Worm (Caenorhabditis elegans) whole organism, late embryonic: ENCODE results near the gene npr-43.
A peak's percentile ranks its signal among the peaks of the same experiment; 100 is the strongest.

Experiments
- C08G9.2 ChIP-seq: sonication (generic microtip); optimal IDR thresholded peaks from 2 replicates; lab custom pipeline; 2016; ENCODE audit warnings: mild to moderate bottlenecking, missing genetic modification characterization, moderate library complexity, missing compliant biosample characterization
- C38D4.7 ChIP-seq: fragments of 200-800 bp; sonication (Bioruptor generic); optimal IDR thresholded peaks from 2 replicates; lab custom pipeline; 2018; ENCODE audit warnings: mild to moderate bottlenecking, missing genetic modification characterization, moderate library complexity, missing compliant biosample characterization
- F13H6.1 ChIP-seq: sonication (generic microtip); optimal IDR thresholded peaks from 2 replicates; lab custom pipeline; 2016; ENCODE audit warnings: missing genetic modification characterization, missing compliant biosample characterization
- K02D7.2 ChIP-seq: sonication (generic microtip); optimal IDR thresholded peaks from 2 replicates; lab custom pipeline; 2017; ENCODE audit warnings: mild to moderate bottlenecking, missing genetic modification characterization, missing compliant biosample characterization
- T23F11.4 ChIP-seq: fragments of 200-800 bp; sonication (Bioruptor generic); optimal IDR thresholded peaks from 2 replicates; lab custom pipeline; 2018; ENCODE audit warnings: mild to moderate bottlenecking, missing genetic modification characterization, missing compliant biosample characterization
- Y22D7AL.16 ChIP-seq: sonication (generic microtip); optimal IDR thresholded peaks from 2 replicates; lab custom pipeline; 2016; ENCODE audit warnings: missing genetic modification characterization, missing compliant biosample characterization
- ahr-1 ChIP-seq: sonication (generic microtip); optimal IDR thresholded peaks from 2 replicates; lab custom pipeline; 2016; ENCODE audit warnings: missing genetic modification characterization, missing compliant biosample characterization
- ama-1 ChIP-seq: fragments of 150-350 bp; optimal IDR thresholded peaks from 2 replicates; lab custom pipeline; 2014
- ceh-22 ChIP-seq: sonication (generic microtip); optimal IDR thresholded peaks from 2 replicates; lab custom pipeline; 2017; ENCODE audit warnings: missing biosample characterization, missing genetic modification characterization
- che-1 ChIP-seq: sonication (generic microtip); optimal IDR thresholded peaks from 2 replicates; lab custom pipeline; 2016; ENCODE audit warnings: mild to moderate bottlenecking, missing genetic modification characterization, missing compliant biosample characterization
- dmd-4 ChIP-seq: sonication (generic microtip); optimal IDR thresholded peaks from 2 replicates; lab custom pipeline; 2016; ENCODE audit warnings: borderline replicate concordance, missing genetic modification characterization, missing compliant biosample characterization
- elt-2 ChIP-seq: sonication (generic microtip); optimal IDR thresholded peaks from 2 replicates; lab custom pipeline; 2016; ENCODE audit warnings: missing genetic modification reagents, missing genetic modification characterization, missing compliant biosample characterization
- hlh-15 ChIP-seq: sonication (generic microtip); optimal IDR thresholded peaks from 2 replicates; lab custom pipeline; 2016; ENCODE audit warnings: missing genetic modification characterization, missing compliant biosample characterization
- hlh-6 ChIP-seq: sonication (generic microtip); optimal IDR thresholded peaks from 2 replicates; lab custom pipeline; 2016; ENCODE audit warnings: missing genotype, missing genetic modification characterization, missing compliant biosample characterization
- hlh-8 ChIP-seq: sonication (generic microtip); optimal IDR thresholded peaks from 2 replicates; lab custom pipeline; 2016; ENCODE audit warnings: missing genotype, missing genetic modification characterization, missing compliant biosample characterization
- lim-6 ChIP-seq: sonication (generic microtip); optimal IDR thresholded peaks from 2 replicates; lab custom pipeline; 2016; ENCODE audit warnings: missing genetic modification characterization, missing compliant biosample characterization
- madf-2 ChIP-seq: sonication (generic microtip); optimal IDR thresholded peaks from 2 replicates; lab custom pipeline; 2017; ENCODE audit warnings: missing genetic modification characterization, missing compliant biosample characterization
- mec-3 ChIP-seq: sonication (generic microtip); optimal IDR thresholded peaks from 2 replicates; lab custom pipeline; 2016; ENCODE audit warnings: borderline replicate concordance, missing genetic modification characterization, missing compliant biosample characterization
- nfya-1 ChIP-seq: sonication (generic microtip); optimal IDR thresholded peaks from 2 replicates; lab custom pipeline; 2017; ENCODE audit warnings: missing genetic modification characterization, mild to moderate bottlenecking, missing compliant biosample characterization, antibody characterized with exemption, moderate library complexity
- odd-2 ChIP-seq: sonication (generic microtip); optimal IDR thresholded peaks from 2 replicates; lab custom pipeline; 2017; ENCODE audit warnings: antibody characterized with exemption, mild to moderate bottlenecking, missing genetic modification characterization, missing compliant biosample characterization
- pat-9 ChIP-seq: fragments of 200-800 bp; sonication (Bioruptor generic); optimal IDR thresholded peaks from 2 replicates; lab custom pipeline; 2018; ENCODE audit warnings: mild to moderate bottlenecking, missing genetic modification characterization, moderate library complexity, missing compliant biosample characterization
- pha-2 ChIP-seq: sonication (generic microtip); optimal IDR thresholded peaks from 2 replicates; lab custom pipeline; 2017; ENCODE audit warnings: mild to moderate bottlenecking, missing genetic modification characterization, missing compliant biosample characterization
- pha-4 ChIP-seq: fragments of 150-350 bp; optimal IDR thresholded peaks from 2 replicates; lab custom pipeline; 2018; ENCODE audit warnings: missing biosample characterization, missing genetic modification reagents, missing genetic modification characterization
- pqm-1 ChIP-seq: sonication (generic microtip); optimal IDR thresholded peaks from 2 replicates; lab custom pipeline; 2016; ENCODE audit warnings: missing genetic modification characterization, missing compliant biosample characterization
- pros-1 ChIP-seq: fragments of 150-350 bp; optimal IDR thresholded peaks from 2 replicates; lab custom pipeline; 2014; ENCODE audit warnings: missing biosample characterization, missing genetic modification reagents, missing genetic modification characterization
- ref-2 ChIP-seq: sonication (generic microtip); optimal IDR thresholded peaks from 2 replicates; lab custom pipeline; 2016; ENCODE audit warnings: missing genetic modification characterization, missing compliant biosample characterization
- sdc-2 ChIP-seq: sonication (generic microtip); optimal IDR thresholded peaks from 2 replicates; lab custom pipeline; 2016; ENCODE audit warnings: missing genotype, missing genetic modification characterization, missing compliant biosample characterization
- sox-2 ChIP-seq: fragments of 200-800 bp; sonication (Bioruptor generic); IDR thresholded peaks from 2 replicates; pipeline ENCODE4 v1.3.6; 2022; ENCODE audit warnings: missing genetic modification reagents, missing genetic modification characterization, missing compliant biosample characterization
- sox-4 ChIP-seq: sonication (generic microtip); optimal IDR thresholded peaks from 2 replicates; lab custom pipeline; 2017; ENCODE audit warnings: mild to moderate bottlenecking, missing genetic modification characterization, inconsistent platforms, missing compliant biosample characterization
- syd-9 ChIP-seq: sonication (generic microtip); optimal IDR thresholded peaks from 2 replicates; lab custom pipeline; 2016; ENCODE audit warnings: mild to moderate bottlenecking, missing genetic modification characterization, moderate library complexity, missing compliant biosample characterization
- tbx-2 ChIP-seq: sonication (generic microtip); optimal IDR thresholded peaks from 2 replicates; lab custom pipeline; 2016; ENCODE audit warnings: missing genetic modification characterization, missing compliant biosample characterization
- tbx-7 ChIP-seq: sonication (generic microtip); optimal IDR thresholded peaks from 2 replicates; lab custom pipeline; 2016; ENCODE audit warnings: missing genotype, missing genetic modification characterization, missing compliant biosample characterization
- unc-3 ChIP-seq, 2 experiments: fragments of 200-800 bp in 1 of 2; sonication (Bioruptor generic) in 1 of 2; sonication (generic microtip) in 1 of 2; conservative IDR thresholded peaks in 1 of 2; optimal IDR thresholded peaks in 1 of 2; 2 replicates each; pipeline versions ENCODE4 v1.3.6 to Lab custom; 2016 to 2022; ENCODE audit warnings: missing compliant biosample characterization in 2 of 2, missing genetic modification characterization in 2 of 2, missing genetic modification reagents in 1 of 2
- unc-42 ChIP-seq: sonication (generic microtip); optimal IDR thresholded peaks from 2 replicates; lab custom pipeline; 2016; ENCODE audit warnings: missing genotype, missing genetic modification characterization, missing compliant biosample characterization
- unc-55 ChIP-seq: sonication (generic microtip); optimal IDR thresholded peaks from 2 replicates; lab custom pipeline; 2017; ENCODE audit warnings: missing biosample characterization, missing genetic modification reagents, missing genetic modification characterization
- unc-86 ChIP-seq: sonication (generic microtip); optimal IDR thresholded peaks from 2 replicates; lab custom pipeline; 2016; ENCODE audit warnings: missing genetic modification characterization, missing compliant biosample characterization
- zip-5 ChIP-seq: sonication (generic microtip); optimal IDR thresholded peaks from 2 replicates; lab custom pipeline; 2016; ENCODE audit warnings: missing genetic modification characterization, missing compliant biosample characterization

npr-43 gene

ce11 chrV:14368272-14369052 is 10.4 kb downstream of the npr-43 start:
- TF ChIP-seq tbx-2 (tag; lab: Kevin White, UChicago), result no peak
- no peak for TF ChIP-seq unc-3 (GFP tag; conservative IDR thresholded peaks at IDR 0.05; lab: Robert Waterston, UW)
- TF ChIP-seq unc-3 (tag; optimal IDR thresholded peaks at IDR 0.05; lab: Kevin White, UChicago), result no peak

- no peak for TF ChIP-seq F13H6.1
- TF ChIP-seq dmd-4, result peak; percentile 1
- TF ChIP-seq ref-2 (tag; lab: Kevin White, UChicago), result peak; percentile 15
- peak; percentile 42 for TF ChIP-seq C08G9.2
- peak; percentile 55 for TF ChIP-seq mec-3 (tag; lab: Kevin White, UChicago)
- peak; percentile 2 for TF ChIP-seq sdc-2 (tag; lab: Kevin White, UChicago)
- no peak for TF ChIP-seq zip-5 (tag; lab: Kevin White, UChicago)
- TF ChIP-seq, all 69 proteins: peak for 5
Observed at ce11 chrV:14366487-14366962, 12.4 kb downstream of the npr-43 start.

ce11 chrV:14364586-14365248 is 14.2 kb downstream of the npr-43 start:
- TF ChIP-seq nfya-1 (tag; lab: Kevin White, UChicago), result peak; percentile 13
- no peak for TF ChIP-seq sox-2 (GFP tag; lab: Robert Waterston, UW)

- TF ChIP-seq pqm-1 (tag; lab: Kevin White, UChicago) (no peak), zip-5 (tag; lab: Kevin White, UChicago) (no peak), unc-42 (no peak), hlh-15 (tag; lab: Kevin White, UChicago) (no peak), pha-4 (tag; lab: Kevin White, UChicago) (no peak), odd-2 (tag; lab: Kevin White, UChicago) (no peak), hlh-6 (tag; lab: Kevin White, UChicago) (no peak), T23F11.4 (GFP tag; lab: Kevin White, UChicago) (no peak), pat-9 (tag; lab: Kevin White, UChicago) (no peak), unc-55 (no peak), madf-2 (tag; lab: Kevin White, UChicago) (no peak), tbx-2 (tag; lab: Kevin White, UChicago) (no peak), elt-2 (no peak), sox-4 (tag; lab: Kevin White, UChicago) (no peak), K02D7.2 (tag; lab: Kevin White, UChicago) (no peak), Y22D7AL.16 (no peak), tbx-7 (tag; lab: Kevin White, UChicago) (no peak), mec-3 (tag; lab: Kevin White, UChicago) (no peak), ceh-22 (no peak), hlh-8 (tag; lab: Kevin White, UChicago) (no peak)
Observed at ce11 chrV:14361973-14362372, 16.9 kb downstream of the npr-43 start.

- no peak for TF ChIP-seq odd-2 (tag; lab: Kevin White, UChicago)
- no peak for TF ChIP-seq sox-2 (GFP tag; lab: Robert Waterston, UW)
- TF ChIP-seq che-1 (tag; lab: Kevin White, UChicago), result no peak
- no peak for TF ChIP-seq lim-6 (tag; lab: Kevin White, UChicago)
- no peak for TF ChIP-seq ahr-1
- no peak for TF ChIP-seq C38D4.7 (GFP tag; lab: Kevin White, UChicago)
- no peak for TF ChIP-seq ama-1 (lab: Kevin White, UChicago)
- no peak for TF ChIP-seq unc-86 (tag; lab: Kevin White, UChicago)
- no peak for TF ChIP-seq pros-1 (tag; lab: Kevin White, UChicago)
- TF ChIP-seq syd-9, result no peak
- TF ChIP-seq nfya-1 (tag; lab: Kevin White, UChicago), result no peak
- no peak for TF ChIP-seq tbx-7 (tag; lab: Kevin White, UChicago)
- TF ChIP-seq K02D7.2 (tag; lab: Kevin White, UChicago), result no peak
- no peak for TF ChIP-seq pha-2
Observed at ce11 chrV:14358577-14358976, 20.3 kb downstream of the npr-43 start, which contains the start of gene Y49A3A.4. TSS of gene Y49A3A.4 (minus strand) at chrV:14358890.
